Worm (Caenorhabditis elegans) whole organism, late embryonic: ENCODE data around the gene stdh-3.

Source experiments
- F13H6.1 ChIP-seq: sonication (generic microtip); optimal IDR thresholded peaks from 2 replicates; lab custom pipeline; 2016; ENCODE audit warnings: missing genetic modification characterization, missing compliant biosample characterization
- K09A11.1 ChIP-seq: sonication (generic microtip); optimal IDR thresholded peaks from 2 replicates; lab custom pipeline; 2017; ENCODE audit warnings: antibody characterized with exemption, mild to moderate bottlenecking, missing genetic modification characterization, missing compliant biosample characterization; ENCODE audit not compliant: insufficient read depth
- Y22D7AL.16 ChIP-seq: sonication (generic microtip); optimal IDR thresholded peaks from 2 replicates; lab custom pipeline; 2016; ENCODE audit warnings: missing genetic modification characterization, missing compliant biosample characterization
- ceh-14 ChIP-seq: sonication (generic microtip); optimal IDR thresholded peaks from 2 replicates; lab custom pipeline; 2016; ENCODE audit warnings: missing genotype, missing genetic modification characterization, missing compliant biosample characterization
- ceh-2 ChIP-seq: sonication (generic microtip); optimal IDR thresholded peaks from 2 replicates; lab custom pipeline; 2016; ENCODE audit warnings: missing genotype, missing genetic modification characterization, missing compliant biosample characterization
- ceh-22 ChIP-seq: sonication (generic microtip); optimal IDR thresholded peaks from 2 replicates; lab custom pipeline; 2017; ENCODE audit warnings: missing biosample characterization, missing genetic modification characterization
- ceh-30 ChIP-seq: fragments of 150-350 bp; optimal IDR thresholded peaks from 2 replicates; lab custom pipeline; 2014; ENCODE audit warnings: missing biosample characterization, missing genetic modification characterization
- ceh-31 ChIP-seq: sonication (generic microtip); optimal IDR thresholded peaks from 2 replicates; lab custom pipeline; 2016; ENCODE audit warnings: missing genetic modification characterization, missing compliant biosample characterization
- ceh-34 ChIP-seq: sonication (generic microtip); optimal IDR thresholded peaks from 2 replicates; lab custom pipeline; 2016; ENCODE audit warnings: mild to moderate bottlenecking, missing genetic modification characterization, missing compliant biosample characterization
- ceh-6 ChIP-seq: fragments of 200-800 bp; sonication (Bioruptor generic); optimal IDR thresholded peaks from 2 replicates; lab custom pipeline; 2018; ENCODE audit warnings: mild to moderate bottlenecking, missing genetic modification characterization, missing compliant biosample characterization
- ceh-9 ChIP-seq: sonication (generic microtip); optimal IDR thresholded peaks from 2 replicates; lab custom pipeline; 2016; ENCODE audit warnings: mild to moderate bottlenecking, missing genetic modification characterization, inconsistent platforms, missing compliant biosample characterization
- dmd-4 ChIP-seq: sonication (generic microtip); optimal IDR thresholded peaks from 2 replicates; lab custom pipeline; 2016; ENCODE audit warnings: borderline replicate concordance, missing genetic modification characterization, missing compliant biosample characterization
- dve-1 ChIP-seq: sonication (generic microtip); optimal IDR thresholded peaks from 2 replicates; lab custom pipeline; 2017; ENCODE audit warnings: antibody characterized with exemption, mild to moderate bottlenecking, missing genetic modification characterization, missing compliant biosample characterization
- elt-2 ChIP-seq: sonication (generic microtip); optimal IDR thresholded peaks from 2 replicates; lab custom pipeline; 2016; ENCODE audit warnings: missing genetic modification reagents, missing genetic modification characterization, missing compliant biosample characterization
- elt-4 ChIP-seq: sonication (generic microtip); optimal IDR thresholded peaks from 2 replicates; lab custom pipeline; 2016; ENCODE audit warnings: missing genetic modification characterization, missing compliant biosample characterization
- ets-4 ChIP-seq: sonication (generic microtip); optimal IDR thresholded peaks from 2 replicates; lab custom pipeline; 2016; ENCODE audit warnings: missing genetic modification characterization, missing compliant biosample characterization
- fkh-10 ChIP-seq: fragments of 150-350 bp; optimal IDR thresholded peaks from 2 replicates; lab custom pipeline; 2014; ENCODE audit warnings: missing biosample characterization, missing genetic modification reagents, missing genetic modification characterization
- gmeb-2 ChIP-seq: sonication (generic microtip); optimal IDR thresholded peaks from 2 replicates; lab custom pipeline; 2016; ENCODE audit warnings: missing genetic modification characterization, inconsistent platforms, missing compliant biosample characterization
- hlh-13 ChIP-seq: fragments of 200-800 bp; sonication (Bioruptor generic); optimal IDR thresholded peaks from 2 replicates; lab custom pipeline; 2018; ENCODE audit warnings: mild to moderate bottlenecking, missing genetic modification characterization, missing compliant biosample characterization
- hlh-15 ChIP-seq: sonication (generic microtip); optimal IDR thresholded peaks from 2 replicates; lab custom pipeline; 2016; ENCODE audit warnings: missing genetic modification characterization, missing compliant biosample characterization
- hlh-8 ChIP-seq: sonication (generic microtip); optimal IDR thresholded peaks from 2 replicates; lab custom pipeline; 2016; ENCODE audit warnings: missing genotype, missing genetic modification characterization, missing compliant biosample characterization
- lim-6 ChIP-seq: sonication (generic microtip); optimal IDR thresholded peaks from 2 replicates; lab custom pipeline; 2016; ENCODE audit warnings: missing genetic modification characterization, missing compliant biosample characterization
- nfya-1 ChIP-seq: sonication (generic microtip); optimal IDR thresholded peaks from 2 replicates; lab custom pipeline; 2017; ENCODE audit warnings: missing genetic modification characterization, mild to moderate bottlenecking, missing compliant biosample characterization, antibody characterized with exemption, moderate library complexity
- pha-4 ChIP-seq: fragments of 150-350 bp; optimal IDR thresholded peaks from 2 replicates; lab custom pipeline; 2018; ENCODE audit warnings: missing biosample characterization, missing genetic modification reagents, missing genetic modification characterization
- sdc-2 ChIP-seq: sonication (generic microtip); optimal IDR thresholded peaks from 2 replicates; lab custom pipeline; 2016; ENCODE audit warnings: missing genotype, missing genetic modification characterization, missing compliant biosample characterization
- sox-4 ChIP-seq: sonication (generic microtip); optimal IDR thresholded peaks from 2 replicates; lab custom pipeline; 2017; ENCODE audit warnings: mild to moderate bottlenecking, missing genetic modification characterization, inconsistent platforms, missing compliant biosample characterization
- syd-9 ChIP-seq: sonication (generic microtip); optimal IDR thresholded peaks from 2 replicates; lab custom pipeline; 2016; ENCODE audit warnings: mild to moderate bottlenecking, missing genetic modification characterization, moderate library complexity, missing compliant biosample characterization
- tbx-7 ChIP-seq: sonication (generic microtip); optimal IDR thresholded peaks from 2 replicates; lab custom pipeline; 2016; ENCODE audit warnings: missing genotype, missing genetic modification characterization, missing compliant biosample characterization
- ttx-3 ChIP-seq: sonication (generic microtip); optimal IDR thresholded peaks from 2 replicates; lab custom pipeline; 2016; ENCODE audit warnings: missing genetic modification reagents, missing genetic modification characterization, missing compliant biosample characterization
- unc-86 ChIP-seq: sonication (generic microtip); optimal IDR thresholded peaks from 2 replicates; lab custom pipeline; 2016; ENCODE audit warnings: missing genetic modification characterization, missing compliant biosample characterization

Gene stdh-3

DNA sequence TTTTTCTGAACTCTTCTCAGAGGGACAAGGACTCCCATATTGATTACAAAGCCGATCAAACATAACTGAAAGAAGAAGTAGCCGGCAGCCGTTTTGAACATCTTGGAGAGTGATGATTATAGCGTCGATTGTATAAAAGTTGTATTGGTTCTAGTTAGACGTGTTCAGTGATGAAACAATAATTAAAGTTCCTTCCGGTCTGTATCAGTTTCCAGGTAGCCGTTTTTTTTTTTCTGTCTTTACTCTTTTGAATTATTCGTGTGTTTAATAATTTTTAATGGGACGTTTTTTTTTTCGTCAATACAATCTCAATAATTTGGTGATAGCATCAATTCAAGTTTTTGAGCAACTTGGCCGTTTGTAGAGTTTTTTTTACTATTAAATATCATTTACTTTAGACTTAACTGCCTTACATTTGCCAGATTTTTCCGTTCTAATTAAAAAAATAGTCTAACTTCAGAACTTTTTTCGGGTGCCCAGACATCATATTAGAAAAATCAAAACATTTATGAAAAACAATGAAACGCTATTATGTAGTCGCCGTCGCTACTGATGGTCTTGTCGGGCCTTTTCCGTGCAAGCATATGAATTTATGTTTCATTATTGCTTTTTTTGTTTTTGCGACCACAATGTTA lies 42.1 kb downstream of the stdh-3 start, which contains the start of the genes srx-10 and clec-226 (continued):
- TF ChIP-seq K09A11.1 (tag; lab: Kevin White, UChicago) (no peak), fkh-10 (no peak), ceh-2 (tag; lab: Kevin White, UChicago) (no peak), ceh-14 (no peak), dve-1 (tag; lab: Kevin White, UChicago) (no peak)

DNA sequence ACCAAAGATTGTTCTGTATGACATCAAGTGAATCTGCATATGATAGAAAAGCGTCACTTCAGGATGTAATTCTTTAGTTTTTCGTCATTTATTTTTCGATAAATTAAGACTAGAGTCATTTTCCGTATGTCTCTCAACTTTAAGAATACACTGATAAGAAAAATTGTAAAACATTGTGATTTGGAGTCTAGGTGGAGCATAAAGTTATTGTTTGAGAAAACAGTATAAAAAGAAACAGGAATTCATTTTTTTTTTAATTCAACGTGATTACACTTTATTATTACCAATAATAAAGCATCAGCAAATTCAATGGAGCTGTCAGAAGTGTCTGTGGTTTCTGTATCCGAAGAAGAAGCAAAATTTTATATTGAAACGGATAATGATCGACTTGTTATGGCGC lies 44.6 kb downstream of the stdh-3 start, which contains the start of gene R10D12.6:
R10D12.6 (plus strand) TSS at position 301 of the 400 bp plus-strand sequence.
- no peak for TF ChIP-seq ceh-9 (tag; lab: Kevin White, UChicago)
- TF ChIP-seq, all 69 proteins: peak for 0

DNA sequence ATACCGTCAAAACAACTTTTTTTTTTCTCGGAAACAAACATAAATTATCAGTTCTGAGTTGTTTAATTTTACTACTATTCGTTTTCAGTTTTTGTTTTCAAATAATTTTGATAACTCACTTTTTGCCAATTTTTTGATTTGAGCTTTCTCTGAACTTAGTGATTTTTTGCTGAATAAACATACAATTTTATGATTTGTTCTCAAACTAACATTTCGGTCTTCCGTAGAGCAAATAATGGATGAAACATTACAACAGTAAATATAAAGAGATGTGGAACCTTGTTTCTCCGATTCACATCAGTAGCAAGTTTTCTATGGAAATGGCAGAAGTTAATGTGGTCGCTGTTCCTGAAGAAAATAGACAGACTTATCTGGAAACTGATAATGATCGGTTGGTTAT lies 45.3 kb downstream of the stdh-3 start, which contains the start of gene R10D12.7:
R10D12.7 (plus strand) TSS at position 301 of the 400 bp plus-strand sequence.
- TF ChIP-seq ttx-3 (tag; lab: Kevin White, UChicago) (no peak), elt-2 (tag; lab: Kevin White, UChicago) (no peak), elt-4 (no peak), ceh-6 (no peak), ceh-2 (tag; lab: Kevin White, UChicago) (no peak), ceh-34 (tag; lab: Kevin White, UChicago) (no peak), hlh-13 (GFP tag; lab: Kevin White, UChicago) (no peak), Y22D7AL.16 (tag; lab: Kevin White, UChicago) (no peak), gmeb-2 (no peak), pha-4 (no peak), ceh-30 (tag; lab: Kevin White, UChicago) (no peak), K09A11.1 (tag; lab: Kevin White, UChicago) (no peak), dmd-4 (tag; lab: Kevin White, UChicago) (no peak)

DNA sequence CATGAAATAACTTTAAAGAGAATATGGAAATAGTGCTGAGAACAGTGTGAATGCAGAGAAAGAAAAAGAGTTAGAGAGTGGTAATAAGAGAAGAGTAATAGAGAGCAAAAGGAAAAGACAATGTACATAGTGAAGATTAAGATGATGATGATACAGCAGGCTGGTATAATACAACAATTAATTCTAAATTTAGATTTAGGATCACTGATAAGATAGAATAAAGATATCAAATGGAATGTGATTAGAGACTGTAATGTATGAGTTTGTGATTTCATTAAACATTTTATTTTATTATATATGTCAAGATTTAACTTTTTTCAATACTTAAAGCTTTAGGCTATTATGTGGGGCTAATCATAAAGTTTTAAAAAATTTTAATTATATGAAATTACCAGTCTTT lies 48.8 kb downstream of the stdh-3 start, which contains the start of gene R10D12.8:
R10D12.8 (minus strand) TSS at position 101 of the 400 bp plus-strand sequence.
- TF ChIP-seq tbx-7 (tag; lab: Kevin White, UChicago) (no peak), ttx-3 (tag; lab: Kevin White, UChicago) (no peak), nfya-1 (tag; lab: Kevin White, UChicago) (no peak), sdc-2 (no peak), ets-4 (tag; lab: Kevin White, UChicago) (no peak), ceh-34 (tag; lab: Kevin White, UChicago) (no peak), ceh-22 (tag; lab: Kevin White, UChicago) (no peak), ceh-31 (no peak), syd-9 (tag; lab: Kevin White, UChicago) (no peak), sox-4 (tag; lab: Kevin White, UChicago) (no peak), dve-1 (tag; lab: Kevin White, UChicago) (no peak)

DNA sequence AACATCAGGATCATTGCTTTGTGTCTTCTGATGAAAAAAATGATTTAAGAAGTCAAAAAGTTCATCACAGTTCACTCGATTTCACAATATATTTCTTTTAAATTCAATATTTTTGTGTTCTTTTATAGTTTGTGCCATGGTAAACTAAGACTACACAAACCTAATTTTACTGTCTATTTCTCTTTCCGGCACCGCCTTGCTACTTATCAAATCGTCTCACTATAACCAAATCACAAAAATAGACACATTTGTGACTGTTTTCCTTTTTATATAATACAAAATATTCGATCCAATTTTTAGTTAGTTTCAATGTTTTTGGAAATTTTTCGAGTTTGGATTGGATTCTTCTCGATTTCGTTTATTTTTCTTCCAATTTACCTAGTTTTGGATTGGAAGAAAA lies 49.6 kb downstream of the stdh-3 start, which contains the start of gene swt-6:
swt-6 (plus strand) TSS at position 301 of the 400 bp plus-strand sequence.
- TF ChIP-seq unc-86 (tag; lab: Kevin White, UChicago) (no peak), K09A11.1 (tag; lab: Kevin White, UChicago) (no peak), hlh-8 (tag; lab: Kevin White, UChicago) (no peak), fkh-10 (no peak), hlh-15 (no peak), dmd-4 (tag; lab: Kevin White, UChicago) (no peak), lim-6 (tag; lab: Kevin White, UChicago) (no peak), F13H6.1 (tag; lab: Kevin White, UChicago) (no peak)
